Worm (Caenorhabditis elegans): ENCODE measurements around the gene T06D4.2.

DNA sequence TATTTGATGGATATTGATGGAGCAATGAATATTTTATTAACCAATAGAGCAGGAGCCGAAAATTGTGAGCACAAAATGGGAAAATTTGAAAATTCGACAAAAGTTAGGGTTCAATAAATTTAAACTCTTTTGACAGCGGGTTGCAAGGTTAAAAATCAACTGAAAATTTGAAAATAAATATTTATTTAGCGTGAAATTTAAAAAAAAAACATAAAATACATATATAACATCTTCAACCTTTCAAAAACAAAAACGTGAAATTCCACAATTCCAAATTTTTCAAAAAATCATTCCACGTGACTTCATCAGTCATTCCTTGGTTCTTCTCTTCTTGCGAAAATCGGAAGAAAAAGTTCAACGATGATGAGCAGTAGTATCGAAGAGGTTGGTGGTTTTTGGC is 43.7 kb upstream of the T06D4.2 start, which contains the start of gene C16C8.18:
- TF ChIP-seq pqm-1 (tag; optimal IDR thresholded peaks at IDR 0.05): no peak
- TF ChIP-seq Y22D7AL.16 (tag; optimal IDR thresholded peaks at IDR 0.05): no peak
- no peak for TF ChIP-seq hlh-30 (tag; optimal IDR thresholded peaks at IDR 0.05; ENCODE audit: insufficient read depth)
- TF ChIP-seq K02D7.2 (tag; optimal IDR thresholded peaks at IDR 0.05): no peak
- no peak for TF ChIP-seq F13H6.1 (tag; optimal IDR thresholded peaks at IDR 0.05)
- no peak for TF ChIP-seq odd-2 (tag; optimal IDR thresholded peaks at IDR 0.05)
- TF ChIP-seq ama-1 (optimal IDR thresholded peaks at IDR 0.05): no peak
- TF ChIP-seq ceh-48 (tag; optimal IDR thresholded peaks at IDR 0.05): no peak
- no peak for TF ChIP-seq lim-6 (tag; optimal IDR thresholded peaks at IDR 0.05)
- no peak for TF ChIP-seq sox-4 (tag; optimal IDR thresholded peaks at IDR 0.05)
- TF ChIP-seq unc-86 (tag; optimal IDR thresholded peaks at IDR 0.05): no peak
- no peak for TF ChIP-seq pax-1 (tag; optimal IDR thresholded peaks at IDR 0.05)
